Worm (Caenorhabditis elegans) whole organism, late embryonic: Measurements from ENCODE around the gene H40L08.8.

Experiments used
- C08G9.2 ChIP-seq: sonication (generic microtip); optimal IDR thresholded peaks from 2 replicates; lab custom pipeline; 2016; ENCODE audit warnings: mild to moderate bottlenecking, missing genetic modification characterization, moderate library complexity, missing compliant biosample characterization
- C38D4.7 ChIP-seq: fragments of 200-800 bp; sonication (Bioruptor generic); optimal IDR thresholded peaks from 2 replicates; lab custom pipeline; 2018; ENCODE audit warnings: mild to moderate bottlenecking, missing genetic modification characterization, moderate library complexity, missing compliant biosample characterization
- F13H6.1 ChIP-seq: sonication (generic microtip); optimal IDR thresholded peaks from 2 replicates; lab custom pipeline; 2016; ENCODE audit warnings: missing genetic modification characterization, missing compliant biosample characterization
- T23F11.4 ChIP-seq: fragments of 200-800 bp; sonication (Bioruptor generic); optimal IDR thresholded peaks from 2 replicates; lab custom pipeline; 2018; ENCODE audit warnings: mild to moderate bottlenecking, missing genetic modification characterization, missing compliant biosample characterization
- ahr-1 ChIP-seq: sonication (generic microtip); optimal IDR thresholded peaks from 2 replicates; lab custom pipeline; 2016; ENCODE audit warnings: missing genetic modification characterization, missing compliant biosample characterization
- ceh-2 ChIP-seq: sonication (generic microtip); optimal IDR thresholded peaks from 2 replicates; lab custom pipeline; 2016; ENCODE audit warnings: missing genotype, missing genetic modification characterization, missing compliant biosample characterization
- ceh-45 ChIP-seq: fragments of 200-800 bp; sonication (Bioruptor generic); IDR thresholded peaks from 2 replicates; pipeline ENCODE4 v1.3.6; 2022; ENCODE audit warnings: missing genetic modification reagents, missing genetic modification characterization, missing compliant biosample characterization
- ceh-9 ChIP-seq: sonication (generic microtip); optimal IDR thresholded peaks from 2 replicates; lab custom pipeline; 2016; ENCODE audit warnings: mild to moderate bottlenecking, missing genetic modification characterization, inconsistent platforms, missing compliant biosample characterization
- che-1 ChIP-seq: sonication (generic microtip); optimal IDR thresholded peaks from 2 replicates; lab custom pipeline; 2016; ENCODE audit warnings: mild to moderate bottlenecking, missing genetic modification characterization, missing compliant biosample characterization
- dmd-4 ChIP-seq: sonication (generic microtip); optimal IDR thresholded peaks from 2 replicates; lab custom pipeline; 2016; ENCODE audit warnings: borderline replicate concordance, missing genetic modification characterization, missing compliant biosample characterization
- elt-4 ChIP-seq: sonication (generic microtip); optimal IDR thresholded peaks from 2 replicates; lab custom pipeline; 2016; ENCODE audit warnings: missing genetic modification characterization, missing compliant biosample characterization
- ets-4 ChIP-seq: sonication (generic microtip); optimal IDR thresholded peaks from 2 replicates; lab custom pipeline; 2016; ENCODE audit warnings: missing genetic modification characterization, missing compliant biosample characterization
- eyg-1 ChIP-seq: sonication (generic microtip); optimal IDR thresholded peaks from 2 replicates; lab custom pipeline; 2016; ENCODE audit warnings: missing genotype, missing genetic modification characterization, missing compliant biosample characterization
- fax-1 ChIP-seq: sonication (generic microtip); optimal IDR thresholded peaks from 2 replicates; lab custom pipeline; 2016; ENCODE audit warnings: missing genotype, missing genetic modification characterization, missing compliant biosample characterization
- hlh-13 ChIP-seq: fragments of 200-800 bp; sonication (Bioruptor generic); optimal IDR thresholded peaks from 2 replicates; lab custom pipeline; 2018; ENCODE audit warnings: mild to moderate bottlenecking, missing genetic modification characterization, missing compliant biosample characterization
- hlh-15 ChIP-seq: sonication (generic microtip); optimal IDR thresholded peaks from 2 replicates; lab custom pipeline; 2016; ENCODE audit warnings: missing genetic modification characterization, missing compliant biosample characterization
- hlh-30 ChIP-seq: sonication (generic microtip); optimal IDR thresholded peaks from 2 replicates; lab custom pipeline; 2017; ENCODE audit warnings: antibody characterized with exemption, missing genetic modification characterization, missing compliant biosample characterization; ENCODE audit not compliant: insufficient read depth
- madf-2 ChIP-seq: sonication (generic microtip); optimal IDR thresholded peaks from 2 replicates; lab custom pipeline; 2017; ENCODE audit warnings: missing genetic modification characterization, missing compliant biosample characterization
- nfya-1 ChIP-seq: sonication (generic microtip); optimal IDR thresholded peaks from 2 replicates; lab custom pipeline; 2017; ENCODE audit warnings: missing genetic modification characterization, mild to moderate bottlenecking, missing compliant biosample characterization, antibody characterized with exemption, moderate library complexity
- nhr-11 ChIP-seq: fragments of 150-350 bp; optimal IDR thresholded peaks from 2 replicates; lab custom pipeline; 2014; ENCODE audit warnings: missing biosample characterization, missing genetic modification characterization
- odd-2 ChIP-seq: sonication (generic microtip); optimal IDR thresholded peaks from 2 replicates; lab custom pipeline; 2017; ENCODE audit warnings: antibody characterized with exemption, mild to moderate bottlenecking, missing genetic modification characterization, missing compliant biosample characterization
- pha-2 ChIP-seq: sonication (generic microtip); optimal IDR thresholded peaks from 2 replicates; lab custom pipeline; 2017; ENCODE audit warnings: mild to moderate bottlenecking, missing genetic modification characterization, missing compliant biosample characterization
- pha-4 ChIP-seq: fragments of 150-350 bp; optimal IDR thresholded peaks from 2 replicates; lab custom pipeline; 2018; ENCODE audit warnings: missing biosample characterization, missing genetic modification reagents, missing genetic modification characterization
- pqm-1 ChIP-seq: sonication (generic microtip); optimal IDR thresholded peaks from 2 replicates; lab custom pipeline; 2016; ENCODE audit warnings: missing genetic modification characterization, missing compliant biosample characterization
- pros-1 ChIP-seq: fragments of 150-350 bp; optimal IDR thresholded peaks from 2 replicates; lab custom pipeline; 2014; ENCODE audit warnings: missing biosample characterization, missing genetic modification reagents, missing genetic modification characterization
- ref-2 ChIP-seq: sonication (generic microtip); optimal IDR thresholded peaks from 2 replicates; lab custom pipeline; 2016; ENCODE audit warnings: missing genetic modification characterization, missing compliant biosample characterization
- rnt-1 ChIP-seq: sonication (generic microtip); optimal IDR thresholded peaks from 2 replicates; lab custom pipeline; 2016; ENCODE audit warnings: missing genetic modification characterization, missing compliant biosample characterization
- sdc-2 ChIP-seq: sonication (generic microtip); optimal IDR thresholded peaks from 2 replicates; lab custom pipeline; 2016; ENCODE audit warnings: missing genotype, missing genetic modification characterization, missing compliant biosample characterization
- sox-4 ChIP-seq: sonication (generic microtip); optimal IDR thresholded peaks from 2 replicates; lab custom pipeline; 2017; ENCODE audit warnings: mild to moderate bottlenecking, missing genetic modification characterization, inconsistent platforms, missing compliant biosample characterization
- tbx-7 ChIP-seq: sonication (generic microtip); optimal IDR thresholded peaks from 2 replicates; lab custom pipeline; 2016; ENCODE audit warnings: missing genotype, missing genetic modification characterization, missing compliant biosample characterization
- unc-3 ChIP-seq, 2 experiments: fragments of 200-800 bp in 1 of 2; sonication (Bioruptor generic) in 1 of 2; sonication (generic microtip) in 1 of 2; conservative IDR thresholded peaks in 1 of 2; optimal IDR thresholded peaks in 1 of 2; 2 replicates each; pipeline versions ENCODE4 v1.3.6 to Lab custom; 2016 to 2022; ENCODE audit warnings: missing compliant biosample characterization in 2 of 2, missing genetic modification characterization in 2 of 2, missing genetic modification reagents in 1 of 2
- unc-86 ChIP-seq: sonication (generic microtip); optimal IDR thresholded peaks from 2 replicates; lab custom pipeline; 2016; ENCODE audit warnings: missing genetic modification characterization, missing compliant biosample characterization
- ztf-16 ChIP-seq: sonication (generic microtip); optimal IDR thresholded peaks from 2 replicates; lab custom pipeline; 2017; ENCODE audit warnings: missing genetic modification characterization, missing compliant biosample characterization

H40L08.8 gene

DNA sequence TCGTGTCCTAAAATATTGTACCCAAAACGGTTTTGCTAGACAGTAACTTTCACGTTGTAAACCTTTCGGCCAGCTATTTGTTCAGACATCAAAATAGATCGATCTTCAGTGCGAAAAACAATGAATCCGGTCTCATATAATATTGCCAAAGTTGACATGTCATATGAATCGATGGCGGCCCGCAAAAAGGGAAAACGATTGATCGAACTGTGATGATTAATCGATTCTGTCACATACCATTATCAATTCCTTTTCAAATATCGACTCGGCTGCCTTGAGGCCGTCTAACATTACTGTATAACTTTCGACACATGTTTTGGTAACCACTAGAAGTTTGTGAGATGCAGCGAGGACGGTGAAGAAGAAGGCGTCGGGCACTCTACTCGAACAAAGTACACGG, 4.6 kb downstream of the H40L08.8 start:
- TF ChIP-seq unc-3 (GFP tag; conservative IDR thresholded peaks at IDR 0.05; lab: Robert Waterston, UW): no peak
- TF ChIP-seq unc-3 (tag; optimal IDR thresholded peaks at IDR 0.05; lab: Kevin White, UChicago): no peak
- TF ChIP-seq che-1 (tag; lab: Kevin White, UChicago): no peak
- no peak for TF ChIP-seq ceh-9 (tag; lab: Kevin White, UChicago)
- no peak for TF ChIP-seq hlh-13 (GFP tag; lab: Kevin White, UChicago)
- no peak for TF ChIP-seq pha-4
- no peak for TF ChIP-seq sox-4 (tag; lab: Kevin White, UChicago)

DNA sequence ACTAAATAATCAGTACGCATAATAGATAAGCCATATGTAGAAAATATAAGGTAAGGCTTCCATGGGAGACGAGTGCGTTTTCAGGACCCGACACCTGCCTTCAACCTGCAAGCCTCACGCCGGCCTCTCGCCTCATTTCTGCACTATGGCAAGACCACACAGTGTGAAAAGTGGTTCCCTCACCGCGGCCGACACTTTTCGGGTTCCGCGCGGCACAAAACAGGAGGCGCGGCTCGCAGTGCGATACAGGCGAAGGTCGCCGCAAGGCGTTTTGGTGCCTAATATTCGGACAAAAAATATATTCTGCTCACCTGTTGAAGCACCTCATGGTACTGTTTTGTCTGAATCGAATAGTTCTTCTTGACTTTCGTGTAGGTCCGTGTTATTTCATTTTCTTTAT, 7.3 kb downstream of the H40L08.8 start:
- TF ChIP-seq C08G9.2 (no peak), fax-1 (tag; lab: Kevin White, UChicago) (no peak), dmd-4 (no peak), madf-2 (tag; lab: Kevin White, UChicago) (no peak), odd-2 (tag; lab: Kevin White, UChicago) (no peak), C38D4.7 (GFP tag; lab: Kevin White, UChicago) (no peak), pros-1 (tag; lab: Kevin White, UChicago) (no peak), F13H6.1 (tag; lab: Kevin White, UChicago) (no peak), pha-4 (no peak), rnt-1 (tag; lab: Kevin White, UChicago) (no peak), pqm-1 (no peak), ceh-45 (GFP tag; lab: Robert Waterston, UW) (no peak), nhr-11 (tag; lab: Kevin White, UChicago) (no peak), eyg-1 (tag; lab: Kevin White, UChicago) (no peak), hlh-30 (tag; lab: Kevin White, UChicago) (no peak), ceh-2 (no peak), ets-4 (tag; lab: Kevin White, UChicago) (no peak)

DNA sequence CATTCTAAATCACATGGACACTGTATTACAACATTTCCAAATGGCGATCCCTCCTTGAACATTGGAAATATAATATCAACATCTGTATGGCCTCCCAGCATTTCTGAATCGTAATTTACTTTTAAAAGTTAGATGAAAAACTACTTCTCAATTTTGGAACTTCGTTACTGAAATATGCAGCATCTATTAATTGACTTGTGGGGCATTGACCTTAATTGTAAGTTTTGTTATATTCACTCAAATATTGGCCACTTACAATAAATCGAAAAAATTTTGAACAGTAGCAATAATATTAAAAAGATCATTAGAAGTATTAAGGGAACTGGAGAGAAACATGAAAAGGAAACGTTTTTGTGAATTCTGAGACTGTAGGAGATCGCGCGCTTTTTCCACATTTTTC, 8.2 kb downstream of the H40L08.8 start, which contains the start of gene mam-6:
mam-6 (minus strand) TSS at position 101 of the 400 bp plus-strand sequence.
- TF ChIP-seq ahr-1 (no peak), hlh-13 (GFP tag; lab: Kevin White, UChicago) (no peak), pros-1 (tag; lab: Kevin White, UChicago) (no peak)

DNA sequence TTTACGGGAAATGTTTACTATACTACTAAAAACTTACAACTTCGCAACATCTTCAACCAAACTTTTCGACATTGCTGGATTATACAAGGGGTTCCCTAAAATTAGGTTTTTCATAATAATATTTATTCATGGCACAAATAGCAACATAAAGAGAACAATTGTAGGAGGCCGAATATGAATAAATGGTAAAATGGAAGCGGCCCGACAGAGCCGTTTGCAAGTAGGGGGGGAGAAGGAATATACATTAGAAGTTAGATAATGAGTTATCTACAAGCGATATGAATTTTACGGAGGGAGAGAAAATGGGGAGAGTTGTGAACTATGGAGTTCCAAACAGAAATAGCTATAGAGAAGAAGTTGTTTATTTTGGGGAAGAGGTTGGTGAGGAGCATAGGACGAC, 17.1 kb downstream of the H40L08.8 start, which contains the start of gene fbxa-96:
fbxa-96 (minus strand) TSS at position 101 of the 400 bp plus-strand sequence.
- TF ChIP-seq ztf-16 (tag; lab: Kevin White, UChicago) (no peak), sox-4 (tag; lab: Kevin White, UChicago) (no peak), nfya-1 (tag; lab: Kevin White, UChicago) (no peak), ceh-45 (GFP tag; lab: Robert Waterston, UW) (no peak), hlh-15 (no peak), dmd-4 (no peak), rnt-1 (tag; lab: Kevin White, UChicago) (no peak)

DNA sequence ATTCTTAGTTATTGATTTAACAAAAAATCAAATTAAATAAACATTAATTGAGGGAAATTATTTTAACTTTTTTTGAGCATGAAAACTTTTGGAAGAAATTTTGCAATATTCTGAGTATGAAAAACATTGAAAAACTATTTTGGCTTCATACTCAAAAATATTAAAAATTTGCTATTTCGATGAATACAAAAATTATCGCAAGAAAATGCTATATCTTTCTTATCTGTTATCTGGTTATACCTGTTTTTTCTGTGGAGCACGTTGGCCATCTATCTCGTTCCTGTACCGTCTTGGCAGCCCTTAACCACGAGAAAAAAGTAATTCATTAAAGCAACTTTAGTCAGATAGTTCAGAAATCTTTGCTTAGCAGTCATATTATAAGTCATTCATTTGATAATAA, 19.5 kb downstream of the H40L08.8 start:
- TF ChIP-seq madf-2 (tag; lab: Kevin White, UChicago): no peak
- TF ChIP-seq ref-2 (tag; lab: Kevin White, UChicago): no peak
- TF ChIP-seq unc-86 (tag; lab: Kevin White, UChicago): no peak
- TF ChIP-seq sox-4 (tag; lab: Kevin White, UChicago): no peak
- TF ChIP-seq sdc-2 (tag; lab: Kevin White, UChicago): no peak
- no peak for TF ChIP-seq tbx-7
- no peak for TF ChIP-seq ztf-16 (tag; lab: Kevin White, UChicago)
- no peak for TF ChIP-seq T23F11.4 (GFP tag; lab: Kevin White, UChicago)
- TF ChIP-seq hlh-30 (tag; lab: Kevin White, UChicago): no peak
- no peak for TF ChIP-seq che-1 (tag; lab: Kevin White, UChicago)
- TF ChIP-seq elt-4 (tag; lab: Kevin White, UChicago): no peak
- TF ChIP-seq pha-2 (tag; lab: Kevin White, UChicago): no peak
